Worm (Caenorhabditis elegans): ENCODE results near the gene Y46H3D.8.

Gene Y46H3D.8

DNA sequence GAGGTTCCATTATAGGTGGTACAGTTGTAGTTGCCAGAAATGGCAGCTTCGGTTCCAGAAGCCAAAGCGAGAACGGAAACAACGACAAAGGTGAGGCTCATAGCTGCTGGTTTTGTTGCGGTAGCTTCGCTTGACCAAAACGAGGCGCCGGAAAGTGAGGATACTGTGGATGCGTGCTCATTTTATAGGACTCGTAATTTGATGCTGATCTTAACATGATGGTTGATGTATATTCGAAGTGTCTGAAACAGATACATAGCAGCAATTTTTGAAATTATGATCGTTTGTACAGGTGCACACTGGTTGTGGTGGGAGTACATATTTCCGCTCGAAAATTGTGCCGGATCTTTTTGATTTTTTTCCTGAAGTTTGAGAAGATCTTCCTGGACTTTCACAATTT is at the start of gene Y46H3D.8:
Y46H3D.8 (minus strand) TSS at position 101 of the 400 bp plus-strand sequence.
- TF ChIP-seq unc-62 (GFP tag; optimal IDR thresholded peaks at IDR 0.05), result no peak

DNA sequence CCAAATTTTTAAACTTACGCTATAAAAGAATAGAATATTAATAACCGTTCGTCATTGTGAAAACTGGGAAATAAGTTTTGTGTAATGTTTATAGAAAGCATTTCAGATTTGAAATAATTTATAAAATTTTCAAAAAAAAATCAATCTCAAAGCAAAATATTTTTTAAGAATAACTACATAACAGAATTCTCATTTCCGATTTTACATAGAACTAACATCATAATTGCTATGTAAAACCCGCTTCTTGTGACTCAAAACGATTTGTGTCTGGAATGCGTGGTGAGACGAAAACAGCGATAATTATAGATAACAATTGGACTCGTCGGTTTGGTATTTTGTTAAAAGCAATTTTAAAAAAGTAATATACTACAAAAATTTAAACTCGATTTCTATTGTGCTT is 49.7 kb upstream of the Y46H3D.8 start, which contains the start of gene srw-91:
srw-91 (minus strand) TSS at position 101 of the 400 bp plus-strand sequence.
- TF ChIP-seq unc-62 (GFP tag; optimal IDR thresholded peaks at IDR 0.05), result no peak

DNA sequence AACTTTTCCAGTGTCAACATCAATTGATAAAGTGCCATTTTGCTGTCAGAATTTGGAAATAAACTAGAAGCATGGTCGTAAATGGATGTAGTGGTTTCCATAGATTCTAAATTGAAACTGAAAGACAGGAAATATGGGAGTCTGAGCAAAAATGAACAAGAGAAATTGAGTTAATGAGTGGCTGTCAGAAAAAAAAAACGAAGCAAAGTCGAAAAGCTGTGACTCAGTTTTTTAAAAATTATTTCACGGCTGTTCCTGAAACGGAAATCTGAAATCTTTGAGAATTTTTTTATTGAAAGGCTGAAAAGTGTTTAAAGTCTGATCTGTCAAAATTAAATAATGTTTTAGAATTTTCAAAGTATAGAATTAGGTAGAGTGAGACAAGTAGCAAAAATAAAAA is 47.2 kb upstream of the Y46H3D.8 start, which contains the start of gene srw-98:
srw-98 (minus strand) TSS at position 101 of the 400 bp plus-strand sequence.
- no peak for TF ChIP-seq unc-62 (GFP tag; optimal IDR thresholded peaks at IDR 0.05)

DNA sequence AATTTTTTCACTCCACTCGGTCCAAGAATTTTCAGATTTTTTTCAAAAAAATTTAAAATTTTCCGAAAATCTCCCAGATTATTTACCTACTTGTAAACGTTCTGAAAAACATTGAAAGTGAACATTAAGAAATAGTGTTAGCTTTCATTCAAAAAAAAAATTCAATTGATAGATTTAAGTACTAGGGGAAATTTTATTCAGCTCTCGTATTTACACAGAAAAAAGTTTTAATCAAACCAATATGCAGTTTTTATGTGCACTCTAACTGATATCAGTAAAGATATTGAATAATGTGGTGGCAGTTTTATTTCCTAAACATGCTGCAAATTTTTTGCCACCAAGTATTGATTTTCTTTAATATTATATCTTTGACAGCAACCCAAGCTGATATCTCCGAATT is 37.2 kb upstream of the Y46H3D.8 start, which contains the start of gene irld-42:
irld-42 (plus strand) TSS at position 301 of the 400 bp plus-strand sequence.
- no peak for TF ChIP-seq unc-62 (GFP tag; optimal IDR thresholded peaks at IDR 0.05)

DNA sequence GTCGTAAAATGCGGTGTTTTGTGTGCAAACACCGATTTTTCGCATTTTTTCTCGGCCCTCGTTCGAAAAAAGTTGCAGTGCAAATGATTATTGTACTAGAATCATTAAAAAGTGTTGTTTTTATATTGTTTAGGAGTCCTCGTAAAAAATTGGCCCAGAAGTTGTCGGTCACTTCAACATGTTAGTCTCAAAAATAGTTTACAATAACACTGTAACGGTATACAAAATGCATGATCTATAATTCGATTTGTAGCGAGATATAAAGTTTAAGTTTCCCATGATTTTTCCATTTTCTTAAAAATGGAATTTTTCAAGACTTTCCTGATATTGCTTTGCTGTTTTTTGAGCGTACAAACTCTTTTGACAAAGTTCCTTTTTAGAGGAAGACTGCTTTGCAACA is 35.9 kb upstream of the Y46H3D.8 start, which contains the start of gene K04F1.8:
K04F1.8 (plus strand) TSS at position 301 of the 400 bp plus-strand sequence.
- no peak for TF ChIP-seq unc-62 (GFP tag; optimal IDR thresholded peaks at IDR 0.05)

DNA sequence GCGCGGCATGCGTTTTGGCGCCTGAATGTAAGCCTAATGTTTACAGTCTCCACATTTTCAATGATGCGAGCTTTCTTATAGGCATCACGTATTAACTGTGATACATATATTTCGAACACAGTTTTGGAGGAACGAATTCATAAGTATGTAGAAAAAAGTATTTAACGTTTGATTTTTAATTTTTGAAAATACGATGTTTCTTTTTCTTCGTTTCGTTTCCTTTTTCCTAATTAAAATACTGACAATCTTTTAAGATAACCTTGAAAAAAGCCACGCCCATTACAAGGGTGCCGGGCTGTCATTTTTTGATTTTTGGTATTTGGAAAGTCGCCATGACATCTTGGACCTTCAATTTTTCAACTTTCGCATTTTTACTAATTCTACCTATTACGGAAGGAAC is 33.9 kb upstream of the Y46H3D.8 start, which contains the start of gene K04F1.9:
K04F1.9 (plus strand) TSS at position 301 of the 400 bp plus-strand sequence.
- no peak for TF ChIP-seq unc-62 (GFP tag; optimal IDR thresholded peaks at IDR 0.05)

DNA sequence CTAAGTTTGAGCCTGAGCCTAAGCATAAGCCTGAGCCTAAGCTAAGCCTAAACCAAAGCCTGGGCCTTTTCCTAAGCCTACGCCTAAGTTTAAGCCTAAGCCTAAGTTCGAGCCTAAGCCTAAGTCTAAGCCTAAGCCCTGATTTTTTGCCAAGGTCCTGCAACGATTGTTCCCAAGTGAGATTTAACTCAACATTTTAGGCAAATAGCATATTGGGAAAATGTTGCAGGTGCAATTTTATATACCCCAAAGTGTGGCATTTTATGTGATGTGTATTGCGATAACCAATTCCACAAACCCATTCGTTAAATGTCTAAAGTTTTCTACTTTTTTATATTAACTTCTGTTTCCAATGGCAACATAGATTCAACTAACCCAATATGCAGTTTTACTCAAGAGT is 31.2 kb upstream of the Y46H3D.8 start, which contains the start of gene irld-40:
irld-40 (plus strand) TSS at position 301 of the 400 bp plus-strand sequence.
- TF ChIP-seq unc-62 (GFP tag; optimal IDR thresholded peaks at IDR 0.05), result no peak

DNA sequence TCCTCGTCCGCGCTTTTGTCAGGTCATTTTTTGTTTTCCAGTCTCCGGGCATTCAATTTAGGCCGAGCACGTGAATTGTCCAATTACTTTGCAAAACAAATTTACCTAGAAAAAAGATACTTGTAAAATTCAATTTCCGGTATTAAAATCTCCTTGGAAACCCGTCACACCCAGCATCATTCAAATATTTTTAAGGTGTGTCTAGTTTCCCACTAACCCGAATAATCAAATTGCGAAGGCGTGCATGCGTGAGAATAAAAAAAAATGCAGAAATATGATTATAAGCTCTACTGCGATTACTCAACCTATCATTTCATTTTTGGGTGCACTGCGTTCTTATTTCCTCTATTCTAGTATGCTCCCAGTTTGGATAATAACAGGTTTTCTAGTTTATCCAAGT is 23.8 kb upstream of the Y46H3D.8 start, which contains the start of gene irld-11:
irld-11 (plus strand) TSS at position 301 of the 400 bp plus-strand sequence.
- TF ChIP-seq unc-62 (GFP tag; optimal IDR thresholded peaks at IDR 0.05), result no peak

DNA sequence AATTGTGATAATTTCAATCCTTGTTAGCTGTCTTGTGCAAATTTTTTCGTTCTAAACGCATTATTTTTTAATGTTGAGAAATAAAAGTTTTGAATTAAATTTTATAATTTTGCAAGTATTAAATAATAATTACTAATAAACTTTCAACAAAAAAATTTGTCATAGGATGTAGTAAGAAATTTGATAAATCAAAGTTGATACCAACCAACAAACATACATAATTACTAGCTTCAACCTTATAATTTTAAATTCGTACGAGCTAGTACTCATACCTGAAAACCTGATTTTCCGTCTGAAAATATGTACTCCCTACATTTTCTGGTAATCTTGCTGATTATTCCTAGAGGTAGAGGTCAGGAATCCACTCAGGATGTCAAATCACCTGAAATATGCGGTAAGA is 20.0 kb upstream of the Y46H3D.8 start, which contains the start of gene irld-44:
irld-44 (plus strand) TSS at position 301 of the 400 bp plus-strand sequence.
- no peak for TF ChIP-seq unc-62 (GFP tag; optimal IDR thresholded peaks at IDR 0.05)

DNA sequence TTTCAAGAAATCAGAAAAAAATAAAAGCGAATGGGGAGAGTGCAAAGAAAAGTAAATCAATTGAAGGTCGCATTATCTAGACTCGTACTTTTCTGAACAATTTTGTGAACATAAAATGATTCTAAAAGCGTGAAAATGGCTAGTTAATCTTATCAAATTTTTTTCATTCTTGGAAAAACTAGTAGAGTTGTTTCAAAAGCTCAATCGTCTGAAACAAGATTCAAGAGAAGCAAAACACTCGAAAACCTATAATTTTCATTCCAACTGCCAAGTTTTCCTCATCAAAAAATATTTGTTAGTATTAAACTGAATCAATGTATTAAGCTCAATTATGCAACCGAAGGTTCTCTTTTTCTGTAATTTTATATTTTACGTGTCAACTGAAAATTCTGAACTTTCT is 17.0 kb upstream of the Y46H3D.8 start, which contains the start of gene irld-45:
irld-45 (plus strand) TSS at position 301 of the 400 bp plus-strand sequence.
- TF ChIP-seq unc-62 (GFP tag; optimal IDR thresholded peaks at IDR 0.05), result no peak

DNA sequence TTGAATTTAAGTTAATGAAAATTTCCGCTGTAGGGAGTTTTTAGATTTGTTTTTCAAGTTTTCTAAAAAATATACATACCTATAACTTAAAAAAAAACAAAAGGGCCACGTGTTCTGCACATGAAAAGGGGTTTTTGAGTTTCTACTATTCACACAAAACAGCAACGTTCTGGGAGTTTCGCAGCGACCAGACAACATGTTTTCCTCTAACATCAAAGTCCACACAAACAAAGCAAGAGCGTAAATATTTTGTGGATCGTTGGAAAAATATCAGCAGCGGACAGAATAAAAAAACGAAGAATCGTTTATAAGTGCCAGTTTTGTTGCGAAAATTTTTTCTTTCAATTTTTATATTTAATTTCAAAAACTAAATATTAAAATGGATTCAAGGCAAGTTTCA is 12.8 kb upstream of the Y46H3D.8 start, which contains the start of gene alh-2:
alh-2 (plus strand) TSS at position 284 of the 400 bp plus-strand sequence.
- no peak for TF ChIP-seq unc-62 (GFP tag; optimal IDR thresholded peaks at IDR 0.05)

DNA sequence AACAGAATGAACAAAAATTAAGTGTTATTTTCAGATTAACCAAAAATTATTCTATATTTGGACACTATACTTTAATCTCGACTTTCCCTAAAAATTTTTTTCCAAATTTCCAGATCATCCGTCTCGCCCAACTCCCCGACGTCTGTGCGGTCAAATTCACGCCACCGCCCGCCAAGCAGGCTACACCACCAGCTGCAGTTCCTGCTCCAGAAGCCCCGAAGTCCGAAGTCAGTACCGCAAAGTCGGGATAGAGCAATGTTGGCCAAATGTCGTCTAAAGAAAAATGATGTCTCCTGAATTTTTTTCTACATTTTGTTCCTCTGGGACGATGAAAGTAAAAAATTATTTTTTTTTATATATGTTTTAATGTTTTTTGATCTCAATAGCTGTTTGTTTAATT is 11.7 kb upstream of the Y46H3D.8 start:
- TF ChIP-seq unc-62 (GFP tag; optimal IDR thresholded peaks at IDR 0.05), result no peak

DNA sequence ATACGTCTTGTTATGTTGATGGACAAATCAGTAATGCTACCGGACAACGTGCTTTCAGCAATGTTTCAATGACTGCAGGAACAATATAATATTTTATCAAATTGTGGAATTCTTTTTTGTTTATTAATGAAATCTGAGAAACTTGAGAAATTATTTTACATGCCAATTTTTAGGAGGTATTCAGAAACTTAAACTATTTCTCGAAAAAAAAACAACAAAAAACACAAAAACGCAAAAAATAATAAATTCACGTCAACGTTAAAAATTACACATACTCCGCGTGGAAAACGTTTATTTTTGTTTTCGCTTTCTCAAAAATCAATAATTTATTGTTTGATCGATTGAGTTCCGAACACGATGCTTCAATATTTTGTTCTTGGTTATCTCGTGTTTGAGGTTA is 11.2 kb upstream of the Y46H3D.8 start, which contains the start of gene Y46H3D.1:
Y46H3D.1 (plus strand) TSS at position 301 of the 400 bp plus-strand sequence.
- no peak for TF ChIP-seq unc-62 (GFP tag; optimal IDR thresholded peaks at IDR 0.05)

DNA sequence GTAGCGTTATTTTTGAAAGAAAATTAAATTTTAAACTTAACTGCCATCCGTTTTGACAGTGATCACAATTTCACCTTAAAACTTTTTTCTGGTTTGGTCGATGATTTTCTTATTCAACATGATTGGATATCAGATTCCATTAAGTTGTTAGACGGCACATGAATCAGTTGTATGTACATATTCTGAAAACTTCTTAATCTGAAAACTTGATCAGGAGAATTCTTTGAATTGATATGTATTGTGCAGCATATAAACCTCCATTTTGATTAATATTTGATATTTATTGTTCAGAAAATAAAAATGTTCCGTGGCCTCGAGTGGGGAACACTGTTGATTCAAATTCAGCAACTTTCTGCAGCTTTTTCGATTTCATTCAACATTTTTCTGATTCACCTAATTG is 9.0 kb upstream of the Y46H3D.8 start, which contains the start of gene str-221:
str-221 (plus strand) TSS at position 301 of the 400 bp plus-strand sequence.
- no peak for TF ChIP-seq unc-62 (GFP tag; optimal IDR thresholded peaks at IDR 0.05)

DNA sequence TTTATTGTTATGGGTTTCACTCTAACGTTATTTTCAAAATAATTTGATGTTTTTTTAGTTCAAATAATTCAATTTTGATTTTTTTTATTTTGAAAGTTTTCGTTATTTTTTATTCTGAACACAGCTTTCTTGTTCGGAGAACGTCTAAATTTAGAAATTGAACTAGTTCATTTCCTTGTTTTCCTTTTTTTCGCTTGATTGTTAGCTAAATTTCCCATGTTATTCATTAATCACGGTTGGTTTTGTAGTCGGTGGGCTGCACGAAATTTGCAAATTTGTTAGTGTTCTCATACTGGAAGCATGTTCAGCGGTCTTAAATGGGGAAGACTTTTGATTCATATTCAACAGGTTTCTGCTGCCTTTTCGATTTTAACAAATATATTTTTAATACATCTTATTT is 4.8 kb upstream of the Y46H3D.8 start, which contains the start of gene str-222:
str-222 (plus strand) TSS at position 301 of the 400 bp plus-strand sequence.
- no peak for TF ChIP-seq unc-62 (GFP tag; optimal IDR thresholded peaks at IDR 0.05)

DNA sequence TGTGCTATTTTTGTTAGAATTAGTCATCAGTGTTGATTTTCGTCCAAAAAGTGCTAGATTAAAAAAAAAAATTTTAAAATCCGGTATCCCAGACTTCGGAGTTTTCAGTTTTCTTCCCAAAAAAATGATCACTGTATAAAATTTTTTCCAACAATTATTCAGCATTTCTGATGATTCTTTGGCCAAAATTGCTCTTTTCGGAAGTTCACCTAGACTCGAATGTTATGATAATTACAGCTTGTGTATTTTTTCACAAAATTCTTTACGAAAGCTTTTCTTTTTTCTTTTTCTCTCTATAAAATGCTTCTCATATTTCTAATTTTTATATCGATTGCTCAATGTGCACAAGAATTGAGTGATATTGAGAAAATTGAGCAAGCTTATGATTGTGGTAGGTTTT is 669 bp upstream of the Y46H3D.8 start, which contains the start of gene irld-17:
irld-17 (plus strand) TSS at position 301 of the 400 bp plus-strand sequence.
- TF ChIP-seq unc-62 (GFP tag; optimal IDR thresholded peaks at IDR 0.05), result no peak

DNA sequence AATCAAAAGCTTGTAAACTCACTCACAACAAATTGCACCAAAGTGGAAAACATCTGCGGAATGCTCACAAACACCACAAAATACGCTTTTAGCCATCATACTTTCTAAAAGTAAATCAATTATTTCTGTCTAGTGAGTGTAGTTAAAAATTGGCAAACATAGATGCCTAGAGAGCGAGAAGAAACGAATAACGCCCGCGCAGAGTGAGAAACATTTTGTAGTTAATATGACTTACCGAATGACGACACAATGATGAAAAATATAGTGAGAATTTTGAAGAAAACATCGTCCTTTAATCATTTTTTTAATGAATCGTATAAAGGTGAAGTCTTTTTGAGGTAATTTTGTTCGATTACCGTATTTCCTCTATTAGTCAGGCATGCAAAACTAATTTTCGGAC is 1.7 kb downstream of the Y46H3D.8 start, which contains the start of gene nhr-238:
nhr-238 (minus strand) TSS at position 104 of the 400 bp plus-strand sequence.
- no peak for TF ChIP-seq unc-62 (GFP tag; optimal IDR thresholded peaks at IDR 0.05)
